Worm (Caenorhabditis elegans): ENCODE data around the gene Y61A9LA.3.

Gene Y61A9LA.3

ce11 chrV:4526801-4527425 is 44.0 kb upstream of the Y61A9LA.3 start:
- peak; percentile 37 for TF ChIP-seq lin-39 (tag; optimal IDR thresholded peaks at IDR 0.05)
- TF ChIP-seq nhr-12 (tag; optimal IDR thresholded peaks at IDR 0.05), result no peak

- TF ChIP-seq R02D3.7 (tag; optimal IDR thresholded peaks at IDR 0.05) (no peak), nhr-77 (tag; optimal IDR thresholded peaks at IDR 0.05) (no peak), fkh-2 (tag; optimal IDR thresholded peaks at IDR 0.05) (no peak), nhr-12 (tag; optimal IDR thresholded peaks at IDR 0.05) (no peak)
Observed at ce11 chrV:4527934-4528333, 43.0 kb upstream of the Y61A9LA.3 start.

DNA sequence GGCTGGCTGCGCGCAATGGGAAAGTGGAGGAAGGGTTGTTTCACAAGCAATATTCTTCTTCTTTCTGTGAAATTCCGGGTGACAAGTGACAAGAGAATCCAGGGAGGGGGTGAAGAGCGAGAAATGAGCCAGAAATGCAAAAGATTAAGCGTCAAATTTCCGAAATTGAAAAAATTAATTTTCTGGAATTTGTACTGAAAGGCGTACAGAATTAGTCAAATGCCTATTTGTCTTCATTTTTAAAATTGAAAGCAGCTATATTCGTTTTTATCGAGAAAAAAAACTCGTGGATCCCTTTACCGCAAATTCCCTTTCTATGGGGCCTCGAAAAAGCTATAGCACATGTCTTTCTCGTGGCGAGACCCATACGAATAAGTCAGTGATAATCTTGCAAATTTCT is 35.2 kb upstream of the Y61A9LA.3 start:
- TF ChIP-seq pha-4 (tag; optimal IDR thresholded peaks at IDR 0.05) (no peak), R02D3.7 (tag; optimal IDR thresholded peaks at IDR 0.05) (no peak), lsy-12 (tag; optimal IDR thresholded peaks at IDR 0.05) (no peak), ama-1 (optimal IDR thresholded peaks at IDR 0.05) (no peak), fos-1 (tag; optimal IDR thresholded peaks at IDR 0.05) (no peak), lin-15B (tag; optimal IDR thresholded peaks at IDR 0.05) (no peak), pqm-1 (tag; optimal IDR thresholded peaks at IDR 0.05) (no peak), nhr-23 (tag; optimal IDR thresholded peaks at IDR 0.05) (no peak)

DNA sequence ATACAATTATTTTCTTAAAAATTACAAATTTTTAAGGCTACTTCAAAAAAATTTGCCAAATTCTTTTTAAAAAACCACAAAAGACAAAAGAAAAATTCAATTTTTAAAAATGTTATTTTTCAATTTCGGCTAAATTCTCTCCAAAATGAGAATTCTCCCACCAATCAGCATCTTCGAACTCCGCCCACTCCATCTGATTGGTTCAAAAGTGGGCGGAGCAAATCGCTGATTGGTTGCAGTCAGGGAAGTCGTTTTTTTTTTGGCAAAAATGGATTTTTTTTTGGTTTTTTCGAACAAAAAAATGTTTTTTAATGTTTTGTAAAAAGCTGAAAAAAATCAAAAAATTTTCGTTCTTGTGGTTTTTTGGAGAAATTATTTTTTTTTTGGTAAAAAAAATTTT is 31.1 kb upstream of the Y61A9LA.3 start:
- TF ChIP-seq ztf-4 (tag; optimal IDR thresholded peaks at IDR 0.05) (no peak), nhr-11 (tag; optimal IDR thresholded peaks at IDR 0.05) (no peak), ceh-9 (tag; optimal IDR thresholded peaks at IDR 0.05) (no peak), unc-62 (GFP tag; optimal IDR thresholded peaks at IDR 0.05) (no peak), nfya-1 (tag; optimal IDR thresholded peaks at IDR 0.05; ENCODE audit: insufficient read depth) (peak; percentile 99), fos-1 (tag; optimal IDR thresholded peaks at IDR 0.05) (no peak)

DNA sequence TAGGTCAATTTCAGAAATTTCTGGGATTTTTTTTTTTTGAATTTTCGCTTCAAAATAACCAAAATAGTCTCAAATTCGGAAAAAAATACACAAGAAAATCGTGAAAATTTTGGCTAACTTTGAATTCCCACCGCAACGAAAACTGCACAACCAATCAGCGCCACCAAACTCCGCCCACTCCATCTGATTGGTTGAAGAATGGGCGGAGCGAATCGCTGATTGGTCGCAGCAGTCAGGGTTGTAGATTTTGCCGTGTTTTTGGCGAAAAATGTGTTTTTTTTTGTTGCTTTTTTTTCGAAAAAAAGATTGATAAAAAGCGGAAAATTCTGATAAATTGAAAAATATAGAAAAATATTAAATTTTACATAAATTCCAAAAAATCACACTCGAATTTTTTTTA is 24.1 kb upstream of the Y61A9LA.3 start:
- TF ChIP-seq nfya-1 (tag; optimal IDR thresholded peaks at IDR 0.05; ENCODE audit: insufficient read depth), result peak; percentile 90
- TF ChIP-seq sea-2 (GFP tag; optimal IDR thresholded peaks at IDR 0.05), result no peak
- no peak for TF ChIP-seq ama-1 (optimal IDR thresholded peaks at IDR 0.05)

DNA sequence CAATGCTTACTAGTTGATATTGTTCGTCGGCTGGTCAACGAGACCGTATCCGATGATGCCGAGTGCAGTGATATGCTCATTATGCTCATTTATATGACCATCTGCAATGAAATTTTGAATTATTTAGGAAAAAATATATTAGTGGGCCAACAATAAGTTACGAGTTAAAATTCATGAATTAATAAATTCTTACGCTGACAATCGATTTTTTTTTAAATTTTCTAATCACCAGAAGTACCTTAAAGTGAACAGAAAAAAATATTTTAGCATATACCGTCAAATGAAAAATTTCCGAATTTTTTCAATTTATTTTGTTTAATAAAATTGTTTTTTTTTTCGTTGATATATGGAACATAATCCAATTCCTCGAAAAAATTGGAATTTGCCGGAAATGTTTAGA is 21.7 kb upstream of the Y61A9LA.3 start, which contains the start of gene sos-1:
Gene sos-1, minus strand, starts transcription at position 101 of the 400 bp plus-strand sequence.
- TF ChIP-seq tbx-2 (tag; optimal IDR thresholded peaks at IDR 0.05), result no peak
- TF ChIP-seq daf-12 (tag; optimal IDR thresholded peaks at IDR 0.05), result no peak
- TF ChIP-seq ZK546.5 (tag; optimal IDR thresholded peaks at IDR 0.05), result no peak
- TF ChIP-seq ztf-11 (tag; optimal IDR thresholded peaks at IDR 0.05), result no peak
- TF ChIP-seq lsy-12 (tag; optimal IDR thresholded peaks at IDR 0.05), result no peak
- TF ChIP-seq mdl-1 (tag; optimal IDR thresholded peaks at IDR 0.05), result no peak
- no peak for TF ChIP-seq nhr-76 (tag; optimal IDR thresholded peaks at IDR 0.05)
- no peak for TF ChIP-seq fos-1 (tag; optimal IDR thresholded peaks at IDR 0.05)
- TF ChIP-seq skn-1 (tag; optimal IDR thresholded peaks at IDR 0.05), result no peak
- no peak for TF ChIP-seq fkh-10 (GFP tag; optimal IDR thresholded peaks at IDR 0.05)
- no peak for TF ChIP-seq egl-27 (tag; optimal IDR thresholded peaks at IDR 0.05)
- no peak for TF ChIP-seq egl-5 (tag; optimal IDR thresholded peaks at IDR 0.05)
- TF ChIP-seq ztf-4 (tag; optimal IDR thresholded peaks at IDR 0.05), result no peak
- TF ChIP-seq nhr-28 (tag; optimal IDR thresholded peaks at IDR 0.05), result no peak

DNA sequence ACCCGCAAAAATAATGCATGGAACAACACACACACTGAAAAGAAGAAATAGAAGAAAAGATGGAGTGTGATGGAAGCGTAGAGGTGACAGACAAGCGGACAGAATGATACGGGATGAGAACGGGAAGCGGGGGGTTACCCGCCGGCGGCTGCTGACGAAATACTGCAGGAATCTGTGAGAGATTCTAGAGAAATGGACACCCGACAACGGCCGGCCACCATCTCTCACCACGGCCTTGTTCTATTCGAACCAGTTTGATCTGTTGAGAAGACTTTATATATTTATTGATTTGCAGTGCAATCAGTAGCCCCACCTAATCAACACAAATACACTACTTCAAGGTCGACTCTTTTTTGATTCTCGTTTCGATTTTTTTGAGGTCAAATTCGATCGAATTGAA is 20.5 kb upstream of the Y61A9LA.3 start:
- peak; percentile 56 for TF ChIP-seq nfya-1 (tag; optimal IDR thresholded peaks at IDR 0.05; ENCODE audit: insufficient read depth)
- peak; percentile 43 for TF ChIP-seq lin-39 (tag; optimal IDR thresholded peaks at IDR 0.05)
- TF ChIP-seq elt-2 (tag; optimal IDR thresholded peaks at IDR 0.05), result peak; percentile 35
- TF ChIP-seq nhr-25 (tag; optimal IDR thresholded peaks at IDR 0.05), result peak; percentile 82
- no peak for TF ChIP-seq R02D3.7 (tag; optimal IDR thresholded peaks at IDR 0.05)
- peak; percentile 49 for TF ChIP-seq hmg-11 (tag; optimal IDR thresholded peaks at IDR 0.05)
- peak; percentile 24 for TF ChIP-seq pha-4 (tag; optimal IDR thresholded peaks at IDR 0.05)
- TF ChIP-seq fos-1 (tag; optimal IDR thresholded peaks at IDR 0.05), result no peak
- TF ChIP-seq skn-1 (tag; optimal IDR thresholded peaks at IDR 0.05), result peak; percentile 49
- peak; percentile 63 for TF ChIP-seq ceh-28 (tag; optimal IDR thresholded peaks at IDR 0.05)
- TF ChIP-seq nhr-23 (tag; optimal IDR thresholded peaks at IDR 0.05), result peak; percentile 49
- no peak for TF ChIP-seq unc-39 (tag; optimal IDR thresholded peaks at IDR 0.05)
